Worm (Caenorhabditis elegans) whole organism, early embryonic: ENCODE data around the gene T05C7.5.

Source experiments
- B0310.2 ChIP-seq: sonication (generic microtip); optimal IDR thresholded peaks from 2 replicates; lab custom pipeline; 2016; ENCODE audit warnings: mild to moderate bottlenecking, missing genetic modification characterization, missing compliant biosample characterization
- F13C5.2 ChIP-seq: sonication (generic microtip); optimal IDR thresholded peaks from 2 replicates; lab custom pipeline; 2017; ENCODE audit warnings: mild to moderate bottlenecking, missing genetic modification characterization, inconsistent platforms, missing compliant biosample characterization
- aly-1 ChIP-seq: sonication (generic microtip); optimal IDR thresholded peaks from 2 replicates; lab custom pipeline; 2016; ENCODE audit warnings: missing genetic modification characterization, missing compliant biosample characterization
- ama-1 ChIP-seq: fragments of 150-350 bp; optimal IDR thresholded peaks from 2 replicates; lab custom pipeline; 2014
- ceh-13 ChIP-seq: fragments of 200-800 bp; sonication (Bioruptor generic); optimal IDR thresholded peaks from 2 replicates; lab custom pipeline; 2018; ENCODE audit warnings: mild to moderate bottlenecking, missing genetic modification characterization, missing compliant biosample characterization
- ceh-36 ChIP-seq: sonication (generic microtip); optimal IDR thresholded peaks from 2 replicates; lab custom pipeline; 2016; ENCODE audit warnings: missing genetic modification characterization, inconsistent platforms, missing compliant biosample characterization
- flt-1 ChIP-seq: fragments of 200-800 bp; sonication (Bioruptor generic); IDR thresholded peaks from 2 replicates; pipeline ENCODE4 v1.3.6; 2022; ENCODE audit warnings: missing genetic modification characterization, missing compliant biosample characterization
- hmbx-1 ChIP-seq: sonication (generic microtip); optimal IDR thresholded peaks from 2 replicates; lab custom pipeline; 2016; ENCODE audit warnings: mild to moderate bottlenecking, missing genetic modification characterization, missing compliant biosample characterization
- hmg-4 ChIP-seq: fragments of 200-800 bp; sonication (Bioruptor generic); optimal IDR thresholded peaks from 2 replicates; lab custom pipeline; 2018; ENCODE audit warnings: mild to moderate bottlenecking, missing genetic modification characterization, missing compliant biosample characterization
- pes-1 ChIP-seq: fragments of 200-800 bp; sonication (Bioruptor generic); IDR thresholded peaks from 2 replicates; pipeline ENCODE4 v1.3.6; 2022; ENCODE audit warnings: missing genetic modification reagents, missing genetic modification characterization, missing compliant biosample characterization
- scrt-1 ChIP-seq: fragments of 200-800 bp; sonication (Bioruptor generic); IDR thresholded peaks from 2 replicates; pipeline ENCODE4 v1.3.6; 2022; ENCODE audit warnings: missing genetic modification characterization, missing compliant biosample characterization
- sea-1 ChIP-seq: fragments of 200-800 bp; sonication (Bioruptor generic); conservative IDR thresholded peaks from 2 replicates; pipeline ENCODE4 v1.3.6; 2022; ENCODE audit warnings: missing genetic modification characterization, missing compliant biosample characterization
- tbx-37 ChIP-seq: fragments of 200-800 bp; sonication (Bioruptor generic); conservative IDR thresholded peaks from 2 replicates; pipeline ENCODE4 v1.3.6; 2022; ENCODE audit warnings: missing genetic modification reagents, missing genetic modification characterization, missing compliant biosample characterization
- tra-4 ChIP-seq: sonication (generic microtip); optimal IDR thresholded peaks from 2 replicates; lab custom pipeline; 2017; ENCODE audit warnings: missing genetic modification characterization, missing compliant biosample characterization

The T05C7.5 gene

ce11 chrIV:51219-51618 lies 7.5 kb downstream of the T05C7.5 start:
- no peak for TF ChIP-seq ceh-36 (tag; lab: Kevin White, UChicago)
- peak; percentile 61 for TF ChIP-seq hmg-4 (GFP tag; lab: Kevin White, UChicago)

- no peak for TF ChIP-seq aly-1 (tag; lab: Kevin White, UChicago)
- TF ChIP-seq flt-1 (GFP tag; lab: Robert Waterston, UW), result no peak
- TF ChIP-seq tra-4 (tag; lab: Kevin White, UChicago), result no peak
- TF ChIP-seq pes-1 (GFP tag; lab: Robert Waterston, UW), result no peak
- no peak for TF ChIP-seq hmbx-1 (tag; lab: Kevin White, UChicago)
- no peak for TF ChIP-seq F13C5.2 (tag; lab: Kevin White, UChicago)
- no peak for TF ChIP-seq ama-1 (lab: Kevin White, UChicago)
- TF ChIP-seq ceh-13, result no peak
- TF ChIP-seq hmg-4 (GFP tag; lab: Kevin White, UChicago), result no peak
- no peak for TF ChIP-seq scrt-1 (GFP tag; lab: Robert Waterston, UW)
- TF ChIP-seq B0310.2 (tag; lab: Kevin White, UChicago), result no peak
- TF ChIP-seq ceh-36 (tag; lab: Kevin White, UChicago), result no peak
- TF ChIP-seq tbx-37 (GFP tag; lab: Robert Waterston, UW), result no peak
- TF ChIP-seq sea-1, result no peak
Observed at ce11 chrIV:48780-49179, 9.9 kb downstream of the T05C7.5 start, which contains the start of gene frm-5.1. frm-5.1 (minus strand) TSS chrIV:48880.
